Worm (Caenorhabditis elegans) whole organism, midembryonic: ENCODE results near the gene T01B10.5.

Source experiments
- cog-1 ChIP-seq: sonication (generic microtip); optimal IDR thresholded peaks from 2 replicates; lab custom pipeline; 2016; ENCODE audit warnings: missing genetic modification characterization, missing compliant biosample characterization
- flt-1 ChIP-seq: fragments of 200-800 bp; sonication (Bioruptor generic); IDR thresholded peaks from 2 replicates; pipeline ENCODE4 v1.3.6; 2022; ENCODE audit warnings: missing genetic modification characterization, missing compliant biosample characterization
- klf-2 ChIP-seq: fragments of 200-800 bp; sonication (Bioruptor generic); conservative IDR thresholded peaks from 2 replicates; pipeline ENCODE4 v1.3.6; 2022; ENCODE audit warnings: missing genetic modification reagents, missing genetic modification characterization, missing compliant biosample characterization
- med-1 ChIP-seq: sonication (generic microtip); optimal IDR thresholded peaks from 2 replicates; lab custom pipeline; 2017; ENCODE audit warnings: missing genetic modification characterization, mild to moderate bottlenecking, missing compliant biosample characterization, antibody characterized with exemption, missing genetic modification reagents; ENCODE audit not compliant: insufficient read depth
- ref-1 ChIP-seq: fragments of 200-800 bp; sonication (Bioruptor generic); conservative IDR thresholded peaks from 2 replicates; pipeline ENCODE4 v1.3.6; 2022; ENCODE audit warnings: missing genetic modification reagents, missing genetic modification characterization, missing compliant biosample characterization
- tab-1 ChIP-seq: fragments of 200-800 bp; sonication (Bioruptor generic); IDR thresholded peaks from 2 replicates; pipeline ENCODE4 v1.3.6; 2022; ENCODE audit warnings: missing genetic modification characterization, missing compliant biosample characterization
- ztf-23 ChIP-seq: fragments of 200-800 bp; sonication (Bioruptor generic); IDR thresholded peaks from 2 replicates; pipeline ENCODE4 v1.3.6; 2022; ENCODE audit warnings: missing genetic modification reagents, missing genetic modification characterization, missing compliant biosample characterization

- TF ChIP-seq flt-1 = no peak
- TF ChIP-seq cog-1 (tag; lab: Kevin White, UChicago) = no peak
- TF ChIP-seq klf-2 (GFP tag; lab: Robert Waterston, UW) = no peak
- TF ChIP-seq med-1 (GFP tag; lab: Kevin White, UChicago) = no peak
- no peak for TF ChIP-seq tab-1 (GFP tag; lab: Robert Waterston, UW)
- no peak for TF ChIP-seq ref-1
- TF ChIP-seq ztf-23 (GFP tag; lab: Robert Waterston, UW) = no peak
Measured at ce11 chrX:8459789-8460188, 35.3 kb upstream of the T01B10.5 start.
